Fruit fly (Drosophila melanogaster) whole organism, embryonic: ENCODE results near the gene waw.

Source experiments
- Abd-B ChIP-seq: fragments of 200-800 bp; sonication (Bioruptor generic); optimal IDR thresholded peaks from 2 replicates; lab custom pipeline; 2018; ENCODE audit warnings: missing biosample characterization, mild to moderate bottlenecking, missing genetic modification characterization, moderate library complexity
- Atf3 ChIP-seq: fragments of 200-800 bp; sonication (Bioruptor generic); optimal IDR thresholded peaks from 3 replicates; lab custom pipeline; 2016; ENCODE audit warnings: missing biosample characterization, missing genetic modification characterization
- Awh ChIP-seq: fragments of 200-800 bp; sonication (Bioruptor generic); IDR thresholded peaks from 2 replicates; pipeline ENCODE4, ENCODE4 v1.3.6; 2022; ENCODE audit warnings: missing biosample characterization, missing genetic modification characterization
- B-H2 ChIP-seq: fragments of 200-800 bp; sonication (Bioruptor generic); optimal IDR thresholded peaks from 2 replicates; lab custom pipeline; 2018; ENCODE audit warnings: missing biosample characterization, mild to moderate bottlenecking, missing genetic modification characterization
- CG10431 ChIP-seq: fragments of 200-800 bp; sonication (Bioruptor generic); optimal IDR thresholded peaks from 3 replicates; lab custom pipeline; 2018; ENCODE audit warnings: missing biosample characterization, mild to moderate bottlenecking, missing genetic modification characterization
- CG11085 ChIP-seq: fragments of 200-800 bp; sonication (Bioruptor generic); IDR thresholded peaks from 2 replicates; pipeline ENCODE4 v1.3.6; 2022; ENCODE audit warnings: missing biosample characterization, missing genetic modification characterization
- CG11398 ChIP-seq: fragments of 200-800 bp; sonication (Bioruptor generic); optimal IDR thresholded peaks from 2 replicates; lab custom pipeline; 2016; ENCODE audit warnings: missing biosample characterization, missing genetic modification characterization
- CG11695 ChIP-seq: fragments of 200-800 bp; sonication (Bioruptor generic); IDR thresholded peaks from 3 replicates; pipeline ENCODE4 v1.3.6; 2022; ENCODE audit warnings: missing biosample characterization, missing genetic modification characterization
- CG12104 ChIP-seq: fragments of 200-800 bp; sonication (Bioruptor generic); optimal IDR thresholded peaks from 3 replicates; lab custom pipeline; 2016; ENCODE audit warnings: missing biosample characterization, missing genetic modification characterization
- CG14441 ChIP-seq: fragments of 200-800 bp; sonication (Bioruptor generic); IDR thresholded peaks from 2 replicates; pipeline ENCODE4 v1.3.6; 2022; ENCODE audit warnings: missing biosample characterization, missing genetic modification characterization
- CG15601 ChIP-seq: fragments of 200-800 bp; sonication (Bioruptor generic); optimal IDR thresholded peaks from 3 replicates; lab custom pipeline; 2019; ENCODE audit warnings: missing biosample characterization, mild to moderate bottlenecking, missing genetic modification characterization, moderate library complexity
- CG15696 ChIP-seq: fragments of 200-800 bp; sonication (Bioruptor generic); optimal IDR thresholded peaks from 2 replicates; lab custom pipeline; 2019; ENCODE audit warnings: missing biosample characterization, mild to moderate bottlenecking, missing genetic modification characterization, moderate library complexity
- CG17568 ChIP-seq: fragments of 200-800 bp; sonication (Bioruptor generic); optimal IDR thresholded peaks from 2 replicates; lab custom pipeline; 2018; ENCODE audit warnings: missing biosample characterization, mild to moderate bottlenecking, missing genetic modification characterization, moderate library complexity
- CG3163 ChIP-seq: fragments of 200-800 bp; sonication (Bioruptor generic); optimal IDR thresholded peaks from 3 replicates; lab custom pipeline; 2016; ENCODE audit warnings: missing biosample characterization, missing genetic modification characterization
- CG34224 ChIP-seq: fragments of 200-800 bp; sonication (Bioruptor generic); IDR thresholded peaks from 3 replicates; pipeline ENCODE4 v1.3.6; 2022; ENCODE audit warnings: missing biosample characterization, missing genetic modification characterization; ENCODE audit not compliant: partially characterized antibody
- CG43689 ChIP-seq: fragments of 200-800 bp; sonication (Bioruptor generic); IDR thresholded peaks from 2 replicates; pipeline ENCODE4 v1.3.6; 2022; ENCODE audit warnings: missing biosample characterization, missing genetic modification characterization
- CG4820 ChIP-seq: fragments of 200-800 bp; sonication (Bioruptor generic); optimal IDR thresholded peaks from 3 replicates; lab custom pipeline; 2016; ENCODE audit warnings: missing biosample characterization, missing genetic modification characterization
- CG6654 ChIP-seq: fragments of 200-800 bp; sonication (Bioruptor generic); optimal IDR thresholded peaks from 2 replicates; lab custom pipeline; 2017; ENCODE audit warnings: missing biosample characterization, mild to moderate bottlenecking, missing genetic modification characterization
- CG7271 ChIP-seq: fragments of 200-800 bp; sonication (Bioruptor generic); optimal IDR thresholded peaks from 2 replicates; lab custom pipeline; 2018; ENCODE audit warnings: missing biosample characterization, mild to moderate bottlenecking, missing genetic modification characterization, moderate library complexity
- CG8765 ChIP-seq: fragments of 200-800 bp; sonication (Bioruptor generic); IDR thresholded peaks from 2 replicates; pipeline ENCODE4 v1.3.6; 2022; ENCODE audit warnings: missing biosample characterization, missing genetic modification characterization
- Dad ChIP-seq: fragments of 200-800 bp; sonication (Bioruptor generic); optimal IDR thresholded peaks from 3 replicates; lab custom pipeline; 2016; ENCODE audit warnings: missing biosample characterization, missing genetic modification characterization
- ERR ChIP-seq: fragments of 200-800 bp; sonication (Bioruptor generic); optimal IDR thresholded peaks from 2 replicates; lab custom pipeline; 2016; ENCODE audit warnings: missing biosample characterization, missing genetic modification characterization
- HLHmδ ChIP-seq: fragments of 200-800 bp; sonication (Bioruptor generic); optimal IDR thresholded peaks from 2 replicates; lab custom pipeline; 2018; ENCODE audit warnings: missing biosample characterization, mild to moderate bottlenecking, missing genetic modification characterization, moderate library complexity
- HmgD ChIP-seq: fragments of 200-800 bp; sonication (Bioruptor generic); optimal IDR thresholded peaks from 3 replicates; lab custom pipeline; 2016; ENCODE audit warnings: missing biosample characterization, missing genetic modification characterization
- Hr78 ChIP-seq, 2 experiments: fragments of 200-800 bp in 1 of 2; fragments of >200 bp in 1 of 2; sonication (Bioruptor generic) in 1 of 2; optimal IDR thresholded peaks; 2 replicates each; lab custom pipeline; 2017 to 2019; ENCODE audit warnings: missing biosample characterization in 2 of 2, missing genetic modification characterization in 2 of 2, mild to moderate bottlenecking in 1 of 2, moderate library complexity in 1 of 2
- NC2β ChIP-seq: fragments of 200-800 bp; sonication (Bioruptor generic); optimal IDR thresholded peaks from 2 replicates; lab custom pipeline; 2016; ENCODE audit warnings: missing biosample characterization, missing genetic modification characterization
- Opbp ChIP-seq: fragments of 200-800 bp; sonication (Bioruptor generic); IDR thresholded peaks from 3 replicates; pipeline ENCODE4 v1.3.6; 2022; ENCODE audit warnings: missing biosample characterization, missing genetic modification characterization; ENCODE audit not compliant: partially characterized antibody
- Scr ChIP-seq: fragments of 200-800 bp; sonication (Bioruptor generic); IDR thresholded peaks from 2 replicates; pipeline ENCODE4 v1.3.6; 2022; ENCODE audit warnings: missing biosample characterization, missing genetic modification characterization; ENCODE audit not compliant: partially characterized antibody
- Xrp1 ChIP-seq: fragments of 200-800 bp; sonication (Bioruptor generic); IDR thresholded peaks from 2 replicates; pipeline ENCODE4 v1.3.6; 2022; ENCODE audit warnings: missing biosample characterization, missing genetic modification characterization
- ap ChIP-seq: fragments of 200-800 bp; sonication (Bioruptor generic); IDR thresholded peaks from 2 replicates; pipeline ENCODE4 v1.3.6; 2022; ENCODE audit warnings: missing biosample characterization, missing genetic modification characterization
- bigmax ChIP-seq: fragments of 200-800 bp; sonication (Bioruptor generic); optimal IDR thresholded peaks from 2 replicates; lab custom pipeline; 2018; ENCODE audit warnings: missing biosample characterization, mild to moderate bottlenecking, missing genetic modification characterization
- danr ChIP-seq: fragments of 200-800 bp; sonication (Bioruptor generic); IDR thresholded peaks from 2 replicates; pipeline ENCODE4 v1.3.6; 2022; ENCODE audit warnings: missing biosample characterization, missing genetic modification characterization
- en ChIP-seq: fragments of 200-800 bp; sonication (Bioruptor generic); optimal IDR thresholded peaks from 2 replicates; lab custom pipeline; 2016; ENCODE audit warnings: missing biosample characterization, missing genetic modification characterization
- exex ChIP-seq: fragments of 200-800 bp; sonication (Bioruptor generic); optimal IDR thresholded peaks from 4 replicates; lab custom pipeline; 2018; ENCODE audit warnings: missing biosample characterization, mild to moderate bottlenecking, missing genetic modification characterization, moderate library complexity
- lilli ChIP-seq: fragments of 200-800 bp; sonication (Bioruptor generic); optimal IDR thresholded peaks from 3 replicates; lab custom pipeline; 2016; ENCODE audit warnings: missing biosample characterization, missing genetic modification characterization
- nerfin-1 ChIP-seq: fragments of 200-800 bp; sonication (Bioruptor generic); optimal IDR thresholded peaks from 3 replicates; lab custom pipeline; 2019; ENCODE audit warnings: missing biosample characterization, mild to moderate bottlenecking, missing genetic modification characterization, moderate library complexity
- nmo ChIP-seq: fragments of 200-800 bp; sonication (Bioruptor generic); optimal IDR thresholded peaks from 2 replicates; lab custom pipeline; 2018; ENCODE audit warnings: missing biosample characterization, mild to moderate bottlenecking, missing genetic modification characterization, moderate library complexity
- pfk ChIP-seq: fragments of 200-800 bp; sonication (Bioruptor generic); optimal IDR thresholded peaks from 2 replicates; lab custom pipeline; 2018; ENCODE audit warnings: missing biosample characterization, mild to moderate bottlenecking, missing genetic modification characterization, moderate library complexity
- pita ChIP-seq: fragments of 200-800 bp; sonication (Bioruptor generic); optimal IDR thresholded peaks from 2 replicates; lab custom pipeline; 2017; ENCODE audit warnings: missing biosample characterization, mild to moderate bottlenecking, missing genetic modification characterization
- psq ChIP-seq: fragments of 200-800 bp; sonication (Bioruptor generic); optimal IDR thresholded peaks from 2 replicates; lab custom pipeline; 2017; ENCODE audit warnings: missing biosample characterization, missing genetic modification characterization
- pum ChIP-seq: fragments of 200-800 bp; sonication (Bioruptor generic); optimal IDR thresholded peaks from 2 replicates; lab custom pipeline; 2016; ENCODE audit warnings: missing biosample characterization, missing genetic modification characterization
- repo ChIP-seq: fragments of 200-800 bp; sonication (Bioruptor generic); optimal IDR thresholded peaks from 2 replicates; lab custom pipeline; 2016; ENCODE audit warnings: missing biosample characterization, missing genetic modification characterization
- rib ChIP-seq: fragments of 200-800 bp; sonication (Bioruptor generic); IDR thresholded peaks from 2 replicates; pipeline ENCODE4 v1.3.6; 2022; ENCODE audit warnings: missing biosample characterization, missing genetic modification characterization
- stc ChIP-seq: fragments of 200-800 bp; sonication (Bioruptor generic); IDR thresholded peaks from 2 replicates; pipeline ENCODE4 v1.3.6; 2022; ENCODE audit warnings: missing biosample characterization, missing genetic modification characterization

Gene waw

DNA sequence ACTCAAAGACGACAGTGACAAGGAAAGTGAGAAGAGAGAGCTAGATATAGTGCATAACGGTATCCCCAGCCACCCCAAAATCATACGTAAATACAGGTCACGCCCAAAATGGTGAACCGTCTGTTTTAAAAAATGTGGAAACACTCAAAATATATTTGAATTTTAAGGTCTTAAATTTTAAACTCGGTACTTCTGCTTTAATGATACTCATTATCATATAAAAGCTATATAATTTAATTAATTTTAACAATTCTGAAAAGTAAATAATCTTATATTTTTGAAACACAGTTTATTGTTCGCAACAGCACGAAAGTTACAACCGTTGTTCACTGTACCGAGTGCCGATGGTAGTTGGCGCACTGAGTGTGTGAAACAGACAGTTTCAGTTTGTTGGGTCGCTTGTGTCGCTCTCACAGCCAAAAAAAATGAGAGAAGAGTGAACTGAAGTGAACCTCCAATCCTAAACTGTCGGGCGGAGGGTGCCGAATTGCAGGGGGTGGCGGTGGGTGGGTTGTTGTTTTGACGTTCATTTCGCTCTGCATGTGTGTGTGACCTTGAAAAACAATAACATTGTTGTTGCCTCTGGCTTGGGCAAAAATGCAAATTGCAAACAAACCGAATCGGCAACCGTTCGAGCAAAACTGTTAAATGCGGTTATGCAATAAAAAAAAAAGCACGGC lies 3.6 kb downstream of the waw start (continued):
- TF ChIP-seq pum (GFP tag; lab: Kevin White, UChicago) (peak; percentile 30), Xrp1 (GFP tag; lab: Robert Waterston, UW) (peak; percentile 85), nmo (GFP tag; lab: Kevin White, UChicago) (peak; percentile 95), CG3163 (GFP tag; lab: Kevin White, UChicago) (no peak), CG6654 (GFP tag; lab: Kevin White, UChicago) (peak; percentile 80), CG15696 (tag; lab: Kevin White, UChicago) (peak; percentile 83), rib (GFP tag; lab: Robert Waterston, UW) (peak; percentile 75), pfk (GFP tag; lab: Kevin White, UChicago) (peak; percentile 2), CG12104 (peak; percentile 85), ERR (GFP tag; lab: Kevin White, UChicago) (no peak), CG10431 (GFP tag; lab: Kevin White, UChicago) (peak; percentile 78), ap (peak; percentile 57), CG17568 (GFP tag; lab: Kevin White, UChicago) (peak; percentile 87), Atf3 (GFP tag; lab: Kevin White, UChicago) (peak; percentile 3), danr (GFP tag; lab: Robert Waterston, UW) (peak; percentile 76), CG7271 (no peak), CG11695 (GFP tag; lab: Robert Waterston, UW) (peak; percentile 88), psq (GFP tag; lab: Kevin White, UChicago) (peak; percentile 33), Dad (GFP tag; lab: Kevin White, UChicago) (peak; percentile 12), bigmax (GFP tag; lab: Kevin White, UChicago) (peak; percentile 25), Abd-B (GFP tag; lab: Kevin White, UChicago) (peak; percentile 90), CG4820 (GFP tag; lab: Kevin White, UChicago) (peak; percentile 83), CG15601 (tag; lab: Kevin White, UChicago) (peak; percentile 92), CG11085 (GFP tag; lab: Robert Waterston, UW) (peak; percentile 74; the same call in 1 of the 2 replicates), CG14441 (GFP tag; lab: Robert Waterston, UW) (peak; percentile 82), NC2β (peak; percentile 17), HmgD (GFP tag; lab: Kevin White, UChicago) (no peak), stc (GFP tag; lab: Robert Waterston, UW) (peak; percentile 82), pita (GFP tag; lab: Kevin White, UChicago) (no peak), Opbp (GFP tag; lab: Robert Waterston, UW) (no peak), Scr (GFP tag; lab: Robert Waterston, UW) (no peak), CG43689 (GFP tag; lab: Robert Waterston, UW) (peak; percentile 75), CG34224 (GFP tag; lab: Robert Waterston, UW) (no peak), B-H2 (GFP tag; lab: Kevin White, UChicago) (peak; percentile 93), repo (peak; percentile 41), HLHmδ (no peak), lilli (GFP tag; lab: Kevin White, UChicago) (peak; percentile 83), Hr78 (GFP tag; optimal IDR thresholded peaks at IDR 0.05; lab: Kevin White, UChicago) (peak in 1 of 2 experiments; percentile 85), Awh (peak; percentile 83), CG11398 (GFP tag; lab: Kevin White, UChicago) (no peak), en (GFP tag; lab: Kevin White, UChicago) (no peak), exex (tag; lab: Kevin White, UChicago) (peak; percentile 77), CG8765 (GFP tag; lab: Robert Waterston, UW) (0 out of 2 replicates have a peak, but pooled peaks have one; percentile 45), nerfin-1 (tag; lab: Kevin White, UChicago) (peak; percentile 91)
